Worm (Caenorhabditis elegans) whole organism, early embryonic: ENCODE measurements around the gene D1086.18.

Experiments
- F13C5.2 ChIP-seq: sonication (generic microtip); optimal IDR thresholded peaks from 2 replicates; lab custom pipeline; 2017; ENCODE audit warnings: mild to moderate bottlenecking, missing genetic modification characterization, inconsistent platforms, missing compliant biosample characterization
- ama-1 ChIP-seq: fragments of 150-350 bp; optimal IDR thresholded peaks from 2 replicates; lab custom pipeline; 2014
- ceh-13 ChIP-seq: fragments of 200-800 bp; sonication (Bioruptor generic); optimal IDR thresholded peaks from 2 replicates; lab custom pipeline; 2018; ENCODE audit warnings: mild to moderate bottlenecking, missing genetic modification characterization, missing compliant biosample characterization
- ceh-36 ChIP-seq: sonication (generic microtip); optimal IDR thresholded peaks from 2 replicates; lab custom pipeline; 2016; ENCODE audit warnings: missing genetic modification characterization, inconsistent platforms, missing compliant biosample characterization
- ets-7 ChIP-seq: sonication (generic microtip); optimal IDR thresholded peaks from 2 replicates; lab custom pipeline; 2016; ENCODE audit warnings: missing genotype, missing genetic modification characterization, missing compliant biosample characterization
- flt-1 ChIP-seq: fragments of 200-800 bp; sonication (Bioruptor generic); IDR thresholded peaks from 2 replicates; pipeline ENCODE4 v1.3.6; 2022; ENCODE audit warnings: missing genetic modification characterization, missing compliant biosample characterization
- hmbx-1 ChIP-seq: sonication (generic microtip); optimal IDR thresholded peaks from 2 replicates; lab custom pipeline; 2016; ENCODE audit warnings: mild to moderate bottlenecking, missing genetic modification characterization, missing compliant biosample characterization
- hmg-4 ChIP-seq: fragments of 200-800 bp; sonication (Bioruptor generic); optimal IDR thresholded peaks from 2 replicates; lab custom pipeline; 2018; ENCODE audit warnings: mild to moderate bottlenecking, missing genetic modification characterization, missing compliant biosample characterization
- pes-1 ChIP-seq: fragments of 200-800 bp; sonication (Bioruptor generic); IDR thresholded peaks from 2 replicates; pipeline ENCODE4 v1.3.6; 2022; ENCODE audit warnings: missing genetic modification reagents, missing genetic modification characterization, missing compliant biosample characterization
- sea-1 ChIP-seq: fragments of 200-800 bp; sonication (Bioruptor generic); conservative IDR thresholded peaks from 2 replicates; pipeline ENCODE4 v1.3.6; 2022; ENCODE audit warnings: missing genetic modification characterization, missing compliant biosample characterization
- tra-4 ChIP-seq: sonication (generic microtip); optimal IDR thresholded peaks from 2 replicates; lab custom pipeline; 2017; ENCODE audit warnings: missing genetic modification characterization, missing compliant biosample characterization

ce11 chrV:14092403-14092802, 6.7 kb downstream of the D1086.18 start, which contains the start of gene D1086.3:
- TF ChIP-seq ama-1 (lab: Kevin White, UChicago), result no peak
- TF ChIP-seq hmg-4 (GFP tag; lab: Kevin White, UChicago), result no peak
- no peak for TF ChIP-seq tra-4
- TF ChIP-seq sea-1 (GFP tag; lab: Robert Waterston, UW), result no peak
- no peak for TF ChIP-seq flt-1
- TF ChIP-seq F13C5.2 (tag; lab: Kevin White, UChicago), result peak; percentile 1
- no peak for TF ChIP-seq ceh-13 (GFP tag; lab: Kevin White, UChicago)
- no peak for TF ChIP-seq hmbx-1
- no peak for TF ChIP-seq pes-1 (GFP tag; lab: Robert Waterston, UW)
- TF ChIP-seq ceh-36 (tag; lab: Kevin White, UChicago), result no peak
- TF ChIP-seq ets-7 (tag; lab: Kevin White, UChicago), result no peak
